Fruit fly (Drosophila melanogaster) whole organism, prepupa: ENCODE results near the gene Oseg1.
A peak's percentile ranks its signal among the peaks of the same experiment; 100 is the strongest.

Experiments
- CG10631 ChIP-seq: fragments of 200-800 bp; sonication (Bioruptor generic); optimal IDR thresholded peaks from 2 replicates; lab custom pipeline; 2016; ENCODE audit warnings: missing biosample characterization, missing genetic modification characterization
- CG10669 ChIP-seq: fragments of 200-800 bp; sonication (Bioruptor generic); optimal IDR thresholded peaks from 3 replicates; lab custom pipeline; 2018; ENCODE audit warnings: missing biosample characterization, mild to moderate bottlenecking, missing genetic modification characterization, moderate library complexity
- CG11294 ChIP-seq: fragments of 200-800 bp; sonication (Bioruptor generic); IDR thresholded peaks from 2 replicates; pipeline ENCODE4 v1.3.6; 2022; ENCODE audit warnings: missing biosample characterization, missing genetic modification characterization
- CG11762 ChIP-seq: fragments of 200-800 bp; sonication (Bioruptor generic); optimal IDR thresholded peaks from 3 replicates; lab custom pipeline; 2016; ENCODE audit warnings: missing biosample characterization, missing genetic modification characterization; ENCODE audit not compliant: insufficient read depth
- CG11902 ChIP-seq: fragments of 200-800 bp; sonication (Bioruptor generic); optimal IDR thresholded peaks from 3 replicates; lab custom pipeline; 2016; ENCODE audit warnings: missing biosample characterization, missing genetic modification characterization
- CG15336 ChIP-seq: fragments of 200-800 bp; sonication (Bioruptor generic); IDR thresholded peaks from 2 replicates; pipeline ENCODE4 v1.3.6; 2022; ENCODE audit warnings: missing biosample characterization, missing genetic modification characterization
- CG1621 ChIP-seq: fragments of 200-800 bp; sonication (Bioruptor generic); optimal IDR thresholded peaks from 3 replicates; lab custom pipeline; 2018; ENCODE audit warnings: missing biosample characterization, mild to moderate bottlenecking, missing genetic modification characterization
- CG16779 ChIP-seq: fragments of 200-800 bp; sonication (Bioruptor generic); optimal IDR thresholded peaks from 3 replicates; lab custom pipeline; 2017; ENCODE audit warnings: missing biosample characterization, mild to moderate bottlenecking, missing genetic modification characterization
- CG31627 ChIP-seq: fragments of 200-800 bp; sonication (Bioruptor generic); optimal IDR thresholded peaks from 3 replicates; lab custom pipeline; 2016; ENCODE audit warnings: missing biosample characterization, missing genetic modification characterization
- CG34406 ChIP-seq: fragments of 200-800 bp; sonication (Bioruptor generic); optimal IDR thresholded peaks from 3 replicates; lab custom pipeline; 2016; ENCODE audit warnings: missing biosample characterization, missing genetic modification characterization
- CG3919 ChIP-seq: fragments of 200-800 bp; sonication (Bioruptor generic); optimal IDR thresholded peaks from 3 replicates; lab custom pipeline; 2016; ENCODE audit warnings: missing biosample characterization, missing genetic modification characterization
- CG4318 ChIP-seq: fragments of 200-800 bp; sonication (Bioruptor generic); optimal IDR thresholded peaks from 3 replicates; lab custom pipeline; 2017; ENCODE audit warnings: missing biosample characterization, mild to moderate bottlenecking, missing genetic modification characterization
- CG6163 ChIP-seq: fragments of 200-800 bp; sonication (Bioruptor generic); IDR thresholded peaks from 3 replicates; pipeline ENCODE4 v1.3.6; 2022; ENCODE audit warnings: missing biosample characterization, missing genetic modification characterization
- CG6276 ChIP-seq: fragments of 200-800 bp; sonication (Bioruptor generic); optimal IDR thresholded peaks from 2 replicates; lab custom pipeline; 2017; ENCODE audit warnings: missing biosample characterization, mild to moderate bottlenecking, missing genetic modification characterization
- CG6854 ChIP-seq: fragments of 200-800 bp; sonication (Bioruptor generic); optimal IDR thresholded peaks from 2 replicates; lab custom pipeline; 2017; ENCODE audit warnings: missing biosample characterization, mild to moderate bottlenecking, missing genetic modification characterization
- CG7368 ChIP-seq: fragments of 200-800 bp; sonication (Bioruptor generic); optimal IDR thresholded peaks from 3 replicates; lab custom pipeline; 2016; ENCODE audit warnings: missing biosample characterization, missing genetic modification characterization
- CG8319 ChIP-seq: fragments of 200-800 bp; sonication (Bioruptor generic); optimal IDR thresholded peaks from 3 replicates; lab custom pipeline; 2016; ENCODE audit warnings: missing biosample characterization, missing genetic modification characterization
- Eip75B ChIP-seq: fragments of 200-800 bp; sonication (Bioruptor generic); optimal IDR thresholded peaks from 3 replicates; lab custom pipeline; 2016; ENCODE audit warnings: missing biosample characterization, missing genetic modification characterization
- Eip78C ChIP-seq: fragments of 200-800 bp; sonication (Bioruptor generic); peaks from one replicate; lab custom pipeline; 2016; ENCODE audit warnings: missing biosample characterization, missing genetic modification characterization
- Ets96B ChIP-seq: fragments of 200-800 bp; optimal IDR thresholded peaks from 2 replicates; lab custom pipeline; 2019; ENCODE audit warnings: missing biosample characterization, mild to moderate bottlenecking, missing genetic modification characterization, moderate library complexity
- Gug ChIP-seq: fragments of 200-800 bp; sonication (Bioruptor generic); IDR thresholded peaks from 2 replicates; pipeline ENCODE4 v1.3.6; 2022; ENCODE audit warnings: missing biosample characterization, missing genetic modification characterization
- Hr38 ChIP-seq: sonication (Bioruptor generic); optimal IDR thresholded peaks from 2 replicates; lab custom pipeline; 2016; ENCODE audit warnings: missing biosample characterization, missing genetic modification characterization
- Hr39 ChIP-seq: fragments of 200-800 bp; sonication (Bioruptor generic); optimal IDR thresholded peaks from 2 replicates; lab custom pipeline; 2016; ENCODE audit warnings: missing biosample characterization, missing genetic modification characterization
- Met ChIP-seq: fragments of 200-800 bp; sonication (Bioruptor generic); optimal IDR thresholded peaks from 3 replicates; lab custom pipeline; 2016; ENCODE audit warnings: missing biosample characterization, missing genetic modification characterization
- Smox ChIP-seq: fragments of 200-800 bp; sonication (Bioruptor generic); optimal IDR thresholded peaks from 3 replicates; lab custom pipeline; 2016; ENCODE audit warnings: missing biosample characterization, missing genetic modification characterization
- Sox14 ChIP-seq: fragments of 200-800 bp; sonication (Bioruptor generic); optimal IDR thresholded peaks from 3 replicates; lab custom pipeline; 2016; ENCODE audit warnings: missing biosample characterization, missing genetic modification characterization
- Sox15 ChIP-seq: fragments of 200-800 bp; sonication (Bioruptor generic); optimal IDR thresholded peaks from 3 replicates; lab custom pipeline; 2016; ENCODE audit warnings: missing biosample characterization, missing genetic modification characterization
- achi ChIP-seq: fragments of 200-800 bp; sonication (Bioruptor generic); optimal IDR thresholded peaks from 3 replicates; lab custom pipeline; 2016; ENCODE audit warnings: missing biosample characterization, missing genetic modification characterization
- acj6 ChIP-seq: fragments of 200-800 bp; sonication (Bioruptor generic); optimal IDR thresholded peaks from 3 replicates; lab custom pipeline; 2016; ENCODE audit warnings: missing biosample characterization, missing genetic modification characterization
- dac ChIP-seq: fragments of 200-800 bp; sonication (Bioruptor generic); optimal IDR thresholded peaks from 2 replicates; lab custom pipeline; 2017; ENCODE audit warnings: missing biosample characterization, mild to moderate bottlenecking, missing genetic modification characterization
- dsx ChIP-seq: fragments of 200-800 bp; optimal IDR thresholded peaks from 3 replicates; lab custom pipeline; 2019; ENCODE audit warnings: missing biosample characterization, mild to moderate bottlenecking, missing genetic modification characterization, moderate library complexity; ENCODE audit not compliant: poor library complexity, severe bottlenecking
- eg ChIP-seq: fragments of 200-800 bp; sonication (Bioruptor generic); IDR thresholded peaks from 3 replicates; pipeline ENCODE4 v1.3.6; 2022; ENCODE audit warnings: missing biosample characterization, missing genetic modification characterization
- esn ChIP-seq: fragments of 200-800 bp; sonication (Bioruptor generic); optimal IDR thresholded peaks from 2 replicates; lab custom pipeline; 2016; ENCODE audit warnings: missing biosample characterization, mild to moderate bottlenecking, missing genetic modification characterization, moderate library complexity
- fd85E ChIP-seq: fragments of 200-800 bp; sonication (Bioruptor generic); optimal IDR thresholded peaks from 3 replicates; lab custom pipeline; 2016; ENCODE audit warnings: missing biosample characterization, missing genetic modification characterization
- fkh ChIP-seq: fragments of 200-800 bp; sonication (Bioruptor generic); optimal IDR thresholded peaks from 3 replicates; lab custom pipeline; 2017; ENCODE audit warnings: missing biosample characterization, mild to moderate bottlenecking, missing genetic modification characterization, moderate library complexity
- lz ChIP-seq: fragments of 200-800 bp; sonication (Bioruptor generic); optimal IDR thresholded peaks from 3 replicates; lab custom pipeline; 2016; ENCODE audit warnings: missing biosample characterization, missing genetic modification characterization
- net ChIP-seq: fragments of 200-800 bp; sonication (Bioruptor generic); optimal IDR thresholded peaks from 3 replicates; lab custom pipeline; 2016; ENCODE audit warnings: missing biosample characterization, missing genetic modification characterization
- pdm3 ChIP-seq: fragments of 200-800 bp; sonication (Bioruptor generic); optimal IDR thresholded peaks from 3 replicates; lab custom pipeline; 2016; ENCODE audit warnings: missing biosample characterization, missing genetic modification characterization
- salr ChIP-seq, 2 experiments: fragments of 200-800 bp; sonication (Bioruptor generic); optimal IDR thresholded peaks; 3 replicates each; lab custom pipeline; 2016 to 2018; ENCODE audit warnings: missing biosample characterization in 2 of 2, missing genetic modification characterization in 2 of 2, mild to moderate bottlenecking in 1 of 2
- spab ChIP-seq: fragments of 200-800 bp; sonication (Bioruptor generic); optimal IDR thresholded peaks from 2 replicates; lab custom pipeline; 2017; ENCODE audit warnings: missing biosample characterization, mild to moderate bottlenecking, missing genetic modification characterization, missing genetic modification reagents
- ss ChIP-seq, 2 experiments: fragments of 200-800 bp; sonication (Bioruptor generic); optimal IDR thresholded peaks; 2 replicates in 1 of 2; 3 replicates in 1 of 2; lab custom pipeline; 2017 to 2018; ENCODE audit warnings: mild to moderate bottlenecking in 2 of 2, missing biosample characterization in 2 of 2, missing genetic modification characterization in 2 of 2, moderate library complexity in 1 of 2
- svp ChIP-seq: fragments of 200-800 bp; sonication (Bioruptor generic); peaks from one replicate; lab custom pipeline; 2016; ENCODE audit warnings: missing biosample characterization, missing genetic modification characterization
- topi ChIP-seq: fragments of 200-800 bp; sonication (Bioruptor generic); optimal IDR thresholded peaks from 3 replicates; lab custom pipeline; 2016; ENCODE audit warnings: missing biosample characterization, missing genetic modification characterization
- vri ChIP-seq: fragments of 200-800 bp; sonication (Bioruptor generic); optimal IDR thresholded peaks from 3 replicates; lab custom pipeline; 2016; ENCODE audit warnings: missing biosample characterization, mild to moderate bottlenecking, missing genetic modification characterization

Oseg1 gene

dm6 chr3L:8461229-8462004 is 48.8 kb upstream of the Oseg1 start (continued):
- TF ChIP-seq CG10631 (GFP tag; lab: Kevin White, UChicago) (no peak), CG6854 (GFP tag; lab: Kevin White, UChicago) (no peak), ss (GFP tag; optimal IDR thresholded peaks at IDR 0.05; lab: Kevin White, UChicago) (peak in 1 of 2 experiments; percentile 38), Ets96B (tag; lab: Kevin White, UChicago) (peak; percentile 6), CG11294 (no peak), pdm3 (GFP tag; lab: Kevin White, UChicago) (peak; percentile 0), fkh (no peak), eg (GFP tag; lab: Robert Waterston, UW) (no peak), Eip78C (GFP tag; lab: Kevin White, UChicago) (peak; percentile 93), Hr38 (GFP tag; lab: Kevin White, UChicago) (no peak), CG6276 (GFP tag; lab: Kevin White, UChicago) (no peak), CG11762 (GFP tag; lab: Kevin White, UChicago) (peak; percentile 22), svp (GFP tag; lab: Kevin White, UChicago) (no peak), Met (GFP tag; lab: Kevin White, UChicago) (no peak), dsx (no peak), Sox14 (GFP tag; lab: Kevin White, UChicago) (peak; percentile 15)

dm6 chr3L:8460050-8460878 is 47.6 kb upstream of the Oseg1 start:
- peak; percentile 57 for TF ChIP-seq esn
- TF ChIP-seq pdm3 (GFP tag; lab: Kevin White, UChicago) = peak; percentile 56
- TF ChIP-seq vri (GFP tag; lab: Kevin White, UChicago) = peak; percentile 33
- TF ChIP-seq topi (GFP tag; lab: Kevin White, UChicago) = peak; percentile 8
- TF ChIP-seq eg (GFP tag; lab: Robert Waterston, UW) = no peak
- no peak for TF ChIP-seq CG15336
- TF ChIP-seq achi (GFP tag; lab: Kevin White, UChicago) = peak; percentile 31
- TF ChIP-seq CG7368 (GFP tag; lab: Kevin White, UChicago) = no peak
- TF ChIP-seq CG6163 (GFP tag; lab: Robert Waterston, UW) = no peak; the same call in 2 of the 3 replicates
- peak; percentile 11 for TF ChIP-seq CG11902 (GFP tag; lab: Kevin White, UChicago)
- peak; percentile 16 for TF ChIP-seq CG8319 (GFP tag; lab: Kevin White, UChicago)
- TF ChIP-seq dsx = no peak
- TF ChIP-seq CG31627 (GFP tag; lab: Kevin White, UChicago) = peak; percentile 47
- peak; percentile 35 for TF ChIP-seq spab (GFP tag; lab: Kevin White, UChicago)
- TF ChIP-seq CG11762 (GFP tag; lab: Kevin White, UChicago) = peak; percentile 28
- TF ChIP-seq Sox15 (GFP tag; lab: Kevin White, UChicago) = peak; percentile 21
- peak; percentile 38 for TF ChIP-seq acj6 (GFP tag; lab: Kevin White, UChicago)
- peak; percentile 61 for TF ChIP-seq CG10631 (GFP tag; lab: Kevin White, UChicago)
- TF ChIP-seq Gug = peak; percentile 17; the same call in 1 of the 2 replicates
- peak; percentile 36 for TF ChIP-seq CG4318 (GFP tag; lab: Kevin White, UChicago)
- TF ChIP-seq CG6854 (GFP tag; lab: Kevin White, UChicago) = no peak
- TF ChIP-seq Sox14 (GFP tag; lab: Kevin White, UChicago) = peak; percentile 41
- peak; percentile 88 for TF ChIP-seq Eip78C (GFP tag; lab: Kevin White, UChicago)
- no peak for TF ChIP-seq CG1621
- no peak for TF ChIP-seq dac (GFP tag; lab: Kevin White, UChicago)
- TF ChIP-seq Hr39 (GFP tag; lab: Kevin White, UChicago) = peak; percentile 44
- no peak for TF ChIP-seq Eip75B (GFP tag; lab: Kevin White, UChicago)
- TF ChIP-seq CG3919 = peak; percentile 35
- TF ChIP-seq net (GFP tag; lab: Kevin White, UChicago) = no peak
- no peak for TF ChIP-seq CG11294
- no peak for TF ChIP-seq CG16779 (tag; lab: Kevin White, UChicago)
- TF ChIP-seq fd85E (GFP tag; lab: Kevin White, UChicago) = no peak
- TF ChIP-seq CG10669 = peak; percentile 52
- TF ChIP-seq Ets96B (tag; lab: Kevin White, UChicago) = peak; percentile 39
- no peak for TF ChIP-seq CG34406 (GFP tag; lab: Kevin White, UChicago)
- peak; percentile 40 for TF ChIP-seq lz (GFP tag; lab: Kevin White, UChicago)
- TF ChIP-seq Met (GFP tag; lab: Kevin White, UChicago) = peak; percentile 19
- TF ChIP-seq fkh = no peak
- TF ChIP-seq Smox (GFP tag; lab: Kevin White, UChicago) = peak; percentile 21
- peak in 1 of 2 experiments; percentile 17 for TF ChIP-seq salr (GFP tag; optimal IDR thresholded peaks at IDR 0.05; lab: Kevin White, UChicago)
